Worm (Caenorhabditis elegans): Measurements from ENCODE around the gene C46A5.1.

- TF ChIP-seq fkh-10 (GFP tag; optimal IDR thresholded peaks at IDR 0.05) = no peak
- no peak for TF ChIP-seq unc-62 (GFP tag; optimal IDR thresholded peaks at IDR 0.05)
- no peak for TF ChIP-seq snpc-4 (tag; optimal IDR thresholded peaks at IDR 0.05)
- TF ChIP-seq unc-130 (tag; optimal IDR thresholded peaks at IDR 0.05) = no peak
- no peak for TF ChIP-seq elt-3 (tag; optimal IDR thresholded peaks at IDR 0.05)
- no peak for TF ChIP-seq ama-1 (optimal IDR thresholded peaks at IDR 0.05)
- no peak for TF ChIP-seq aly-2 (tag; optimal IDR thresholded peaks at IDR 0.05)
- no peak for TF ChIP-seq hlh-17 (GFP tag; optimal IDR thresholded peaks at IDR 0.05; ENCODE audit: borderline replicate concordance)
- no peak for TF ChIP-seq C16A3.4 (tag; optimal IDR thresholded peaks at IDR 0.05)
- no peak for TF ChIP-seq sox-4 (tag; optimal IDR thresholded peaks at IDR 0.05)
Measured at ce11 chrIV:7734173-7734572, 29.6 kb upstream of the C46A5.1 start.

Data from whole organism, L1 larva.